Fruit fly (Drosophila melanogaster): ENCODE measurements around the gene rux.

rux gene

dm6 chrX:6000747-6001426 lies 36.7 kb downstream of the rux start, which contains the start of gene CG4766 (continued):
- TF ChIP-seq trem (tag; optimal IDR thresholded peaks at IDR 0.05): peak; percentile 84
- TF ChIP-seq Tbp (GFP tag; optimal IDR thresholded peaks at IDR 0.05): no peak
- peak; percentile 79 for TF ChIP-seq CG13624 (GFP tag; optimal IDR thresholded peaks at IDR 0.05)
- peak; percentile 78 for TF ChIP-seq caup (GFP tag; optimal IDR thresholded peaks at IDR 0.05; ENCODE audit: severe bottlenecking)
- peak; percentile 60 for TF ChIP-seq corto (GFP tag; optimal IDR thresholded peaks at IDR 0.05)
- peak; percentile 40 for TF ChIP-seq YL-1 (GFP tag; optimal IDR thresholded peaks at IDR 0.05)
- TF ChIP-seq H2.0 (GFP tag; IDR thresholded peaks at IDR 0.05): peak; percentile 74
- TF ChIP-seq CG2889 (GFP tag; IDR thresholded peaks at IDR 0.05): peak; percentile 55; the same call in 1 of the 3 replicates
- peak; percentile 79 for TF ChIP-seq twi (tag; optimal IDR thresholded peaks at IDR 0.05)
- peak; percentile 62; the same call in 1 of the 2 replicates for TF ChIP-seq Awh (GFP tag; IDR thresholded peaks at IDR 0.05)
- TF ChIP-seq Aef1 (GFP tag; IDR thresholded peaks at IDR 0.05): peak; percentile 54; the same call in 2 of the 3 replicates
- TF ChIP-seq CG7357 (GFP tag; IDR thresholded peaks at IDR 0.05): peak; percentile 63; the same call in 2 of the 3 replicates
- peak; percentile 80; the same call in 1 of the 3 replicates for TF ChIP-seq so (GFP tag; IDR thresholded peaks at IDR 0.05)
- TF ChIP-seq br (optimal IDR thresholded peaks at IDR 0.05): no peak
- TF ChIP-seq ci (GFP tag; IDR thresholded peaks at IDR 0.05): peak; percentile 86
- peak; percentile 88 for TF ChIP-seq CG18599 (GFP tag; optimal IDR thresholded peaks at IDR 0.05)
- TF ChIP-seq sd (tag; optimal IDR thresholded peaks at IDR 0.05): peak; percentile 75
- peak; percentile 99 for TF ChIP-seq sens (GFP tag)
- peak; percentile 77 for TF ChIP-seq disco-r (GFP tag; optimal IDR thresholded peaks at IDR 0.05)
- TF ChIP-seq hth (optimal IDR thresholded peaks at IDR 0.05): no peak
- TF ChIP-seq Adf1 (GFP tag; IDR thresholded peaks at IDR 0.05): peak; percentile 62
- no peak for TF ChIP-seq Dfd (GFP tag; optimal IDR thresholded peaks at IDR 0.05)
- TF ChIP-seq fd96Cb (tag; optimal IDR thresholded peaks at IDR 0.05): peak; percentile 85
- TF ChIP-seq pnt (GFP tag; optimal IDR thresholded peaks at IDR 0.05): peak; percentile 90
- TF ChIP-seq cato (GFP tag; optimal IDR thresholded peaks at IDR 0.05; ENCODE audit: borderline replicate concordance): peak; percentile 69
- TF ChIP-seq CG42726 (GFP tag; IDR thresholded peaks at IDR 0.05; ENCODE audit: partially characterized antibody): no peak
- TF ChIP-seq CG9932 (GFP tag; IDR thresholded peaks at IDR 0.05): peak; percentile 55
- TF ChIP-seq ash1 (GFP tag; optimal IDR thresholded peaks at IDR 0.05): no peak
- TF ChIP-seq cas (GFP tag; IDR thresholded peaks at IDR 0.05): no peak
- peak; percentile 63; the same call in 2 of the 3 replicates for TF ChIP-seq ase (GFP tag; IDR thresholded peaks at IDR 0.05)
- peak; percentile 53 for TF ChIP-seq pb (GFP tag; optimal IDR thresholded peaks at IDR 0.05)
- peak; percentile 84 for TF ChIP-seq CG2202 (tag; optimal IDR thresholded peaks at IDR 0.05)
- peak; percentile 72 for TF ChIP-seq CG12155 (GFP tag; optimal IDR thresholded peaks at IDR 0.05)
- TF ChIP-seq bbx (GFP tag; IDR thresholded peaks at IDR 0.05; ENCODE audit: partially characterized antibody): no peak
- no peak for TF ChIP-seq NFAT (GFP tag; IDR thresholded peaks at IDR 0.05)
- peak; percentile 77 for TF ChIP-seq CG6689 (GFP tag; IDR thresholded peaks at IDR 0.05)
- peak; percentile 41 for TF ChIP-seq CG17912 (GFP tag; optimal IDR thresholded peaks at IDR 0.05)
- TF ChIP-seq fru (optimal IDR thresholded peaks at IDR 0.05): no peak
- TF ChIP-seq CG3847 (GFP tag; IDR thresholded peaks at IDR 0.05): peak; percentile 79
- peak; percentile 44; the same call in 1 of the 2 replicates for TF ChIP-seq CG32532 (GFP tag; IDR thresholded peaks at IDR 0.05)
- TF ChIP-seq Hey (tag; optimal IDR thresholded peaks at IDR 0.05): no peak
- peak; percentile 56 for TF ChIP-seq CG14441 (GFP tag; IDR thresholded peaks at IDR 0.05)
- peak in 1 of 3 experiments; percentile 94 for TF ChIP-seq lola (GFP tag; optimal IDR thresholded peaks at IDR 0.05)
- peak; percentile 48; the same call in 1 of the 2 replicates for TF ChIP-seq gt (GFP tag; IDR thresholded peaks at IDR 0.05)
- TF ChIP-seq gcm2 (GFP tag; optimal IDR thresholded peaks at IDR 0.05): peak; percentile 58
- peak; percentile 67 for TF ChIP-seq eyg (GFP tag; optimal IDR thresholded peaks at IDR 0.05)
- peak; percentile 82 for TF ChIP-seq unpg (GFP tag; optimal IDR thresholded peaks at IDR 0.05)
- TF ChIP-seq HLH3B (GFP tag; IDR thresholded peaks at IDR 0.05): peak; percentile 72
- TF ChIP-seq CG14014 (GFP tag; IDR thresholded peaks at IDR 0.05): peak; percentile 48; the same call in 1 of the 2 replicates
- peak; percentile 78 for TF ChIP-seq PHDP (tag; optimal IDR thresholded peaks at IDR 0.05)
- TF ChIP-seq odd (GFP tag; optimal IDR thresholded peaks at IDR 0.05): peak; percentile 72

All from whole organism, embryonic.